Fruit fly (Drosophila melanogaster) whole organism, pupa: ENCODE results near the gene CG4218.

Experiments
- CG12605 ChIP-seq: fragments of 200-800 bp; sonication (Bioruptor generic); IDR thresholded peaks from 2 replicates; pipeline ENCODE4 v1.3.6; 2022; ENCODE audit warnings: missing biosample characterization, missing genetic modification characterization
- CG32121 ChIP-seq: fragments of 200-800 bp; sonication (Bioruptor generic); IDR thresholded peaks from 2 replicates; pipeline ENCODE4 v1.3.6; 2022; ENCODE audit warnings: missing biosample characterization, missing genetic modification characterization
- CG34367 ChIP-seq: fragments of 200-800 bp; sonication (Bioruptor generic); optimal IDR thresholded peaks from 2 replicates; lab custom pipeline; 2018; ENCODE audit warnings: missing biosample characterization, mild to moderate bottlenecking, missing genetic modification characterization
- D1 ChIP-seq: fragments of 200-800 bp; sonication (Bioruptor generic); optimal IDR thresholded peaks from 2 replicates; lab custom pipeline; 2018; ENCODE audit warnings: missing biosample characterization, mild to moderate bottlenecking, missing genetic modification characterization, moderate library complexity
- Snoo ChIP-seq: fragments of 200-800 bp; sonication (Bioruptor generic); optimal IDR thresholded peaks from 3 replicates; lab custom pipeline; 2017; ENCODE audit warnings: missing biosample characterization, mild to moderate bottlenecking, missing genetic modification characterization, inconsistent platforms
- fd96Ca ChIP-seq: fragments of 200-800 bp; sonication (Bioruptor generic); IDR thresholded peaks from 3 replicates; pipeline ENCODE4 v1.3.6; 2022; ENCODE audit warnings: missing biosample characterization, missing genetic modification characterization

dm6 chr2L:14537432-14538221, 11.3 kb downstream of the CG4218 start:
- TF ChIP-seq D1 (tag; lab: Kevin White, UChicago) (no peak), Snoo (tag; lab: Kevin White, UChicago) (no peak), CG12605 (GFP tag; lab: Robert Waterston, UW) (no peak), fd96Ca (GFP tag; lab: Robert Waterston, UW) (no peak), CG34367 (tag; lab: Kevin White, UChicago) (no peak), CG32121 (no peak)
